Worm (Caenorhabditis elegans): ENCODE data around the gene C13G3.1.

DNA sequence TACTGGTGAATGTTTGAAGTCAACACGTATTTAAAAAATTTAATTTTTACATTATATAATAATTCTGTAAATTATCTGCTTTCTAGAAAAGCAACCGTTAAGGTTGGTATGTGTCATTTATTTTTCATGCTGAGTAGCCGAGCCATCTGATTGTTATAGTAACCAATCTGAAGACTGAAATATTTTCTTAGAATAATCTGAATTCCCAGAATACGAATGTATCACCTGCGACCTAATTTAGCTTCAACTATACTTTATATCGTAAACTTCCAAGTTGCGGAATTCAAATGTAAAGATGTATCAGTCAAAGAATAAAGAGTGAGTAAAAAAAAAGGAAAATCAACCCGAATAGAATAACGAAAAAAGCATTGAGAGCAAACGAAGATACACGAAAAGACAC lies 21.0 kb upstream of the C13G3.1 start:
- TF ChIP-seq tab-1 (GFP tag; IDR thresholded peaks at IDR 0.05) = no peak
- TF ChIP-seq ztf-23 (GFP tag; IDR thresholded peaks at IDR 0.05) = no peak
- TF ChIP-seq T22C8.4 (GFP tag; IDR thresholded peaks at IDR 0.05) = no peak

Measured in whole organism, midembryonic.